Worm (Caenorhabditis elegans) whole organism, L2 larva: ENCODE data around the gene fbxb-62.

Experiments
- R02D3.7 ChIP-seq: fragments of 150-350 bp; optimal IDR thresholded peaks from 2 replicates; lab custom pipeline; 2014; ENCODE audit warnings: missing biosample characterization, missing genetic modification characterization
- ama-1 ChIP-seq: fragments of 150-350 bp; optimal IDR thresholded peaks from 2 replicates; lab custom pipeline; 2018; ENCODE audit warnings: inconsistent platforms
- blmp-1 ChIP-seq: sonication (generic microtip); optimal IDR thresholded peaks from 2 replicates; lab custom pipeline; 2017; ENCODE audit warnings: missing genetic modification characterization, mild to moderate bottlenecking, missing compliant biosample characterization, antibody characterized with exemption, moderate library complexity; ENCODE audit not compliant: insufficient read depth
- ceh-82 ChIP-seq: fragments of 150-350 bp; optimal IDR thresholded peaks from 2 replicates; lab custom pipeline; 2014; ENCODE audit warnings: missing biosample characterization, missing genetic modification characterization
- elt-3 ChIP-seq: sonication (generic microtip); optimal IDR thresholded peaks from 2 replicates; lab custom pipeline; 2017; ENCODE audit warnings: missing biosample characterization, missing genetic modification characterization
- nhr-129 ChIP-seq: fragments of 150-350 bp; optimal IDR thresholded peaks from 2 replicates; lab custom pipeline; 2014; ENCODE audit warnings: missing biosample characterization, missing genetic modification characterization
- skn-1 ChIP-seq: sonication (generic microtip); optimal IDR thresholded peaks from 2 replicates; lab custom pipeline; 2017; ENCODE audit warnings: missing biosample characterization, missing genetic modification characterization
- sma-9 ChIP-seq, 2 experiments: fragments of 150-350 bp in 1 of 2; sonication (generic microtip) in 1 of 2; optimal IDR thresholded peaks; 2 replicates each; lab custom pipeline; 2014 to 2016; ENCODE audit warnings: missing genetic modification characterization in 2 of 2, mild to moderate bottlenecking in 1 of 2, missing biosample characterization in 1 of 2, missing compliant biosample characterization in 1 of 2, missing genetic modification reagents in 1 of 2, moderate library complexity in 1 of 2
- snpc-4 ChIP-seq: fragments of 150-350 bp; optimal IDR thresholded peaks from 2 replicates; lab custom pipeline; 2014; ENCODE audit warnings: missing biosample characterization, missing genetic modification characterization
- unc-39 ChIP-seq: fragments of 150-350 bp; optimal IDR thresholded peaks from 2 replicates; lab custom pipeline; 2014; ENCODE audit warnings: missing biosample characterization, missing genetic modification characterization
- zag-1 ChIP-seq: fragments of 150-350 bp; optimal IDR thresholded peaks from 2 replicates; lab custom pipeline; 2014; ENCODE audit warnings: missing biosample characterization, missing genetic modification characterization
- ztf-11 ChIP-seq: sonication (generic microtip); optimal IDR thresholded peaks from 2 replicates; lab custom pipeline; 2017; ENCODE audit warnings: missing biosample characterization, missing genetic modification characterization

DNA sequence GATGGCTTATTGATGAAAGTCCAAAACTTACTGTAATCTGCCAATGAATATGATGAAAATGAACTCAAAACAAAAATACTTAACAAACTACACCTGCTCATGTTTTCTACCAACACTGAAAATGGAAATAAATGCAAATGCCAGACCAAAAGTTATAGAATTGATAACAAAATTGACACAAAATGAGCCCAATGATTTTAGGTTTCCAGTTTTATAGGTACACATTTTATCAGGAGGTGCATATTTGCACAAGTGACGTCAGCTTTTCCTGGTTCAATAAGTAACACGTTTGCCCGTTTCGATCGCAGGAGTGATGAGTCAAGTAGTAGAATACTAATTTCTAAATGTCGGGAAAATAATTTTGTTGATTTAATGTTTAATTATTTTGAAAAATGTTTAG is 5.1 kb downstream of the fbxb-62 start, which contains the start of gene F55C9.6:
- TF ChIP-seq snpc-4 (tag; lab: Kevin White, UChicago): no peak
- TF ChIP-seq zag-1: no peak
- no peak for TF ChIP-seq skn-1 (tag; lab: Kevin White, UChicago)
- TF ChIP-seq elt-3 (tag; lab: Kevin White, UChicago): no peak
- TF ChIP-seq ztf-11 (tag; lab: Kevin White, UChicago): no peak
- TF ChIP-seq R02D3.7 (tag; lab: Kevin White, UChicago): no peak
- no peak for TF ChIP-seq unc-39 (tag; lab: Kevin White, UChicago)
- no peak for TF ChIP-seq blmp-1
- no peak for TF ChIP-seq ceh-82 (tag; lab: Kevin White, UChicago)
- no peak for TF ChIP-seq sma-9 (GFP tag; optimal IDR thresholded peaks at IDR 0.05; lab: Kevin White, UChicago)
- TF ChIP-seq sma-9 (tag; optimal IDR thresholded peaks at IDR 0.05; lab: Kevin White, UChicago): no peak
- no peak for TF ChIP-seq nhr-129 (tag; lab: Kevin White, UChicago)
- TF ChIP-seq ama-1 (lab: Kevin White, UChicago): no peak
